Worm (Caenorhabditis elegans): Measurements from ENCODE around the gene oatr-1.

oatr-1 gene

ce11 chrIII:6360114-6360513 is 35.9 kb downstream of the oatr-1 start:
- TF ChIP-seq F13H6.1 (tag; optimal IDR thresholded peaks at IDR 0.05) (peak; percentile 30), nhr-6 (tag; optimal IDR thresholded peaks at IDR 0.05) (no peak), blmp-1 (tag; optimal IDR thresholded peaks at IDR 0.05; ENCODE audit: insufficient read depth) (peak; percentile 31), mab-5 (tag; optimal IDR thresholded peaks at IDR 0.05) (peak; percentile 8), ceh-16 (tag; optimal IDR thresholded peaks at IDR 0.05) (no peak), nhr-12 (tag; optimal IDR thresholded peaks at IDR 0.05) (no peak), ztf-11 (tag; optimal IDR thresholded peaks at IDR 0.05) (no peak), egl-27 (tag; optimal IDR thresholded peaks at IDR 0.05) (no peak), sem-4 (tag; optimal IDR thresholded peaks at IDR 0.05) (peak; percentile 50), mdl-1 (tag; optimal IDR thresholded peaks at IDR 0.05) (peak in 1 of 2 experiments; percentile 1), nhr-77 (tag; optimal IDR thresholded peaks at IDR 0.05) (no peak), ama-1 (optimal IDR thresholded peaks at IDR 0.05) (no peak), ztf-4 (tag; optimal IDR thresholded peaks at IDR 0.05) (no peak), lsy-2 (tag; optimal IDR thresholded peaks at IDR 0.05) (peak in 1 of 2 experiments; percentile 23), lin-11 (tag; optimal IDR thresholded peaks at IDR 0.05) (no peak), ceh-82 (tag; optimal IDR thresholded peaks at IDR 0.05) (no peak), C34F6.9 (tag; optimal IDR thresholded peaks at IDR 0.05) (peak; percentile 47), nhr-25 (tag; optimal IDR thresholded peaks at IDR 0.05) (peak; percentile 34), nhr-129 (tag; optimal IDR thresholded peaks at IDR 0.05) (peak; percentile 74), aly-2 (tag; optimal IDR thresholded peaks at IDR 0.05) (no peak), unc-62 (GFP tag; optimal IDR thresholded peaks at IDR 0.05) (no peak), sma-9 (GFP tag; optimal IDR thresholded peaks at IDR 0.05) (peak; percentile 83), sma-9 (tag; optimal IDR thresholded peaks at IDR 0.05) (no peak)

- TF ChIP-seq peb-1 (tag; optimal IDR thresholded peaks at IDR 0.05) (no peak), ZK546.5 (tag; optimal IDR thresholded peaks at IDR 0.05) (no peak), fos-1 (tag; optimal IDR thresholded peaks at IDR 0.05) (peak; percentile 43), nhr-129 (tag; optimal IDR thresholded peaks at IDR 0.05) (peak; percentile 76), sma-3 (GFP tag; optimal IDR thresholded peaks at IDR 0.05) (peak; percentile 2), dmd-4 (tag; optimal IDR thresholded peaks at IDR 0.05) (no peak), ama-1 (optimal IDR thresholded peaks at IDR 0.05) (peak; percentile 14), egl-27 (tag; optimal IDR thresholded peaks at IDR 0.05) (peak; percentile 27), lin-39 (tag; optimal IDR thresholded peaks at IDR 0.05) (no peak), sma-9 (GFP tag; optimal IDR thresholded peaks at IDR 0.05) (peak; percentile 33), sma-9 (tag; optimal IDR thresholded peaks at IDR 0.05) (no peak), F13H6.1 (tag; optimal IDR thresholded peaks at IDR 0.05) (no peak), mdl-1 (tag; optimal IDR thresholded peaks at IDR 0.05) (no peak), blmp-1 (tag; optimal IDR thresholded peaks at IDR 0.05; ENCODE audit: insufficient read depth) (peak; percentile 86), nhr-6 (tag; optimal IDR thresholded peaks at IDR 0.05) (no peak), skn-1 (tag; optimal IDR thresholded peaks at IDR 0.05) (no peak), unc-39 (tag; optimal IDR thresholded peaks at IDR 0.05) (no peak), mab-5 (tag; optimal IDR thresholded peaks at IDR 0.05) (no peak), snpc-4 (tag; optimal IDR thresholded peaks at IDR 0.05) (no peak), sem-4 (tag; optimal IDR thresholded peaks at IDR 0.05) (no peak), nhr-21 (tag; optimal IDR thresholded peaks at IDR 0.05) (peak; percentile 19), R02D3.7 (tag; optimal IDR thresholded peaks at IDR 0.05) (no peak), lin-13 (GFP tag; optimal IDR thresholded peaks at IDR 0.05) (no peak), lsy-2 (tag; optimal IDR thresholded peaks at IDR 0.05) (peak in 1 of 2 experiments; percentile 22), nhr-77 (tag; optimal IDR thresholded peaks at IDR 0.05) (no peak)
Measured at ce11 chrIII:6359171-6359854, 36.7 kb downstream of the oatr-1 start.

DNA sequence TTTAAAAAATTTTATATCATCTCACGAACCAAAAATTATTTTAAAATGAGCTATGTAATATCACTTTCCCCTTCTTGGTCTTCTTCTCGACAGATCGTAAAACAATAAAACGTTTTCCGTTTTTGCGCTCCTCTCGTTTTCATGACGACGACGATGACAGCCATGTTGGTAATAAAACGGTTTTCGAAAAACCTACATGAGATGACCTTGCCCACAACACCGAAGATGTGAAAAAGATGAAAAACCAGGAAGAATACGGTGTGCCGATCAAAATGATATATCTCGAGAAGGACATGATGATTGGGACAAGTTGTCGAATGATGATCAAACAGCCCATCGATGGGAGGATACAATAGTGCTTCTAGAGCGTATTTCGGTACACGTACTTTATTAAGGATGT is 37.3 kb downstream of the oatr-1 start:
- TF ChIP-seq nhr-25 (tag; optimal IDR thresholded peaks at IDR 0.05), result peak; percentile 15
- TF ChIP-seq sma-9 (GFP tag; optimal IDR thresholded peaks at IDR 0.05), result peak; percentile 48
- no peak for TF ChIP-seq sma-9 (tag; optimal IDR thresholded peaks at IDR 0.05)
- TF ChIP-seq ceh-16 (tag; optimal IDR thresholded peaks at IDR 0.05), result peak; percentile 77
- TF ChIP-seq nhr-6 (tag; optimal IDR thresholded peaks at IDR 0.05), result peak; percentile 4
- no peak for TF ChIP-seq fos-1 (tag; optimal IDR thresholded peaks at IDR 0.05)

DNA sequence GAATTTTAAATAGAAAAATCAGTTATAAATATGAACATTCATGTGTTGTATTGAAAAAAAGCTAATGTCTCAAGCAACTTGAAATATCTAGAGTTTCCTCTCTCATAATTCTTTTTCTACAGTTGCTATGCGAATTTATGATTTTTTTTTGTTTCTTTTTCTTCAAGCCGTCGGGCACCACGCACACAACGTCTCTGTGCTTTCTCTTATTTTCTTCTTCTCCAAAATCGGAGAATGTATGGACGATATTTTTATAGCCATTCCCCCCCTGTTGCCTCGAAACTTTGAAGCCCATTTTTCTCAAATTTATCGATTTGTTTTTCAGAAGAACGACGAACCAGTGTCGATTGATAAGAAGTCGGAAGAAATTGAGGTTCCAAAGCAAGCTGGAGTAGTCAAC is 39.2 kb downstream of the oatr-1 start:
- TF ChIP-seq lin-13 (GFP tag; optimal IDR thresholded peaks at IDR 0.05) (no peak), C34F6.9 (tag; optimal IDR thresholded peaks at IDR 0.05) (no peak), zag-1 (tag; optimal IDR thresholded peaks at IDR 0.05) (no peak), elt-1 (tag; optimal IDR thresholded peaks at IDR 0.05) (no peak), unc-62 (GFP tag; optimal IDR thresholded peaks at IDR 0.05) (no peak), crh-2 (tag; optimal IDR thresholded peaks at IDR 0.05) (no peak), ZK546.5 (tag; optimal IDR thresholded peaks at IDR 0.05) (no peak), ztf-1 (GFP tag; conservative IDR thresholded peaks at IDR 0.05) (no peak), nhr-129 (tag; optimal IDR thresholded peaks at IDR 0.05) (no peak), fos-1 (tag; optimal IDR thresholded peaks at IDR 0.05) (no peak), sma-3 (GFP tag; optimal IDR thresholded peaks at IDR 0.05) (no peak), nhr-77 (tag; optimal IDR thresholded peaks at IDR 0.05) (no peak), alr-1 (tag; optimal IDR thresholded peaks at IDR 0.05) (no peak), F13H6.1 (tag; optimal IDR thresholded peaks at IDR 0.05) (no peak), gmeb-1 (tag; optimal IDR thresholded peaks at IDR 0.05) (no peak), lsy-2 (tag; optimal IDR thresholded peaks at IDR 0.05) (no peak), skn-1 (tag; optimal IDR thresholded peaks at IDR 0.05) (no peak)
